Worm (Caenorhabditis elegans): ENCODE measurements around the gene K06A4.7.

- no peak for TF ChIP-seq madf-8 (GFP tag; conservative IDR thresholded peaks at IDR 0.05)
- no peak for TF ChIP-seq zim-3 (tag; optimal IDR thresholded peaks at IDR 0.05)
- no peak for TF ChIP-seq pha-4 (tag; optimal IDR thresholded peaks at IDR 0.05)
- no peak for TF ChIP-seq F10E7.11 (tag; optimal IDR thresholded peaks at IDR 0.05)
Observed at ce11 chrV:9527337-9527736, 36.0 kb upstream of the K06A4.7 start.

Measured in whole organism, young adult.